Worm (Caenorhabditis elegans) whole organism, L4/young adult: Measurements from ENCODE around the gene sdn-1.

Experiments used
- W03F9.2 ChIP-seq: fragments of 150-350 bp; optimal IDR thresholded peaks from 2 replicates; lab custom pipeline; 2014; ENCODE audit warnings: missing biosample characterization, missing genetic modification characterization
- him-1 ChIP-seq: sonication (generic microtip); optimal IDR thresholded peaks from 2 replicates; lab custom pipeline; 2016; ENCODE audit warnings: missing genotype, missing genetic modification reagents, missing genetic modification characterization, missing compliant biosample characterization

DNA sequence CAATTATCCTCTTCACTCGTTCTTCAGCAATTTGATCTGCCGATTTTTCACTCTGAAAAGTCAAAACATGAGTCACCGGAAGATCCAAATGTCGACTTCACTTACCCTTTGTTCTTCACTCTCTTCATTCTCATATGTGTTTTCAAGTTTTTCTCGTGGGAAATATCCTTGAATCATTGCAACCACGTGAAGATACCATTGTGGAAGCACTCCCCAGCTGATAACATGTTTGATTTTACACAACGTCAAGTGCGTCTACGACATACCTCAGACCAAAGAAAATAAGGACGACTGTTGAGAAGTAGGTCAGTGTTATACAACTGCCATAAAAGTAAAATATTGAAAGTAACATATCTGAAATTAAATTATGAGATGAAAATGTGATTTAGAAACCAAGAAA is 35.3 kb upstream of the sdn-1 start, which contains the start of gene M79.2:
- TF ChIP-seq him-1 (tag; lab: Kevin White, UChicago) (no peak), W03F9.2 (no peak)
